Fruit fly (Drosophila melanogaster) whole organism, embryonic: ENCODE measurements around the gene Dif.

Source experiments
- C15 ChIP-seq: fragments of 200-800 bp; sonication (Bioruptor generic); IDR thresholded peaks from 3 replicates; pipeline ENCODE4 v1.3.6; 2022; ENCODE audit warnings: missing biosample characterization, missing genetic modification characterization
- CG10462 ChIP-seq: fragments of 200-800 bp; sonication (Bioruptor generic); optimal IDR thresholded peaks from 2 replicates; lab custom pipeline; 2016; ENCODE audit warnings: missing biosample characterization, missing genetic modification characterization
- CG10959 ChIP-seq: fragments of 200-800 bp; sonication (Bioruptor generic); IDR thresholded peaks from 2 replicates; pipeline ENCODE4 v1.3.6; 2022; ENCODE audit warnings: missing biosample characterization, missing genetic modification characterization
- CG11723 ChIP-seq: fragments of 200-800 bp; sonication (Bioruptor generic); optimal IDR thresholded peaks from 2 replicates; lab custom pipeline; 2017; ENCODE audit warnings: missing biosample characterization, mild to moderate bottlenecking, missing genetic modification characterization
- CG14050 ChIP-seq: fragments of 200-800 bp; sonication (Bioruptor generic); IDR thresholded peaks from 3 replicates; pipeline ENCODE4 v1.3.6; 2022; ENCODE audit warnings: missing biosample characterization, missing genetic modification characterization
- CG1647 ChIP-seq: fragments of 200-800 bp; sonication (Bioruptor generic); optimal IDR thresholded peaks from 3 replicates; lab custom pipeline; 2016; ENCODE audit warnings: missing biosample characterization, missing genetic modification characterization
- CG16815 ChIP-seq: fragments of 200-800 bp; sonication (Bioruptor generic); optimal IDR thresholded peaks from 3 replicates; lab custom pipeline; 2017; ENCODE audit warnings: missing biosample characterization, mild to moderate bottlenecking, missing genetic modification characterization
- CG17361 ChIP-seq: fragments of 200-800 bp; sonication (Bioruptor generic); IDR thresholded peaks from 3 replicates; pipeline ENCODE4 v1.3.6; 2022; ENCODE audit warnings: missing biosample characterization, missing genetic modification characterization
- CG2202 ChIP-seq: fragments of 200-800 bp; sonication (Bioruptor generic); optimal IDR thresholded peaks from 2 replicates; lab custom pipeline; 2018; ENCODE audit warnings: missing biosample characterization, mild to moderate bottlenecking, missing genetic modification characterization
- CG3163 ChIP-seq: fragments of 200-800 bp; sonication (Bioruptor generic); optimal IDR thresholded peaks from 3 replicates; lab custom pipeline; 2016; ENCODE audit warnings: missing biosample characterization, missing genetic modification characterization
- CG32767 ChIP-seq: fragments of 200-800 bp; sonication (Bioruptor generic); IDR thresholded peaks from 2 replicates; pipeline ENCODE4 v1.3.6; 2022; ENCODE audit warnings: missing biosample characterization, missing genetic modification characterization
- CG3838 ChIP-seq: fragments of 200-800 bp; sonication (Bioruptor generic); optimal IDR thresholded peaks from 3 replicates; lab custom pipeline; 2016; ENCODE audit warnings: missing biosample characterization, missing genetic modification characterization
- CG4424 ChIP-seq: fragments of 200-800 bp; sonication (Bioruptor generic); optimal IDR thresholded peaks from 3 replicates; lab custom pipeline; 2016; ENCODE audit warnings: missing biosample characterization, missing genetic modification characterization
- CG4730 ChIP-seq: fragments of 200-800 bp; sonication (Bioruptor generic); IDR thresholded peaks from 2 replicates; pipeline ENCODE4 v1.3.6; 2022; ENCODE audit warnings: missing biosample characterization, missing genetic modification characterization
- CG4854 ChIP-seq: fragments of 200-800 bp; sonication (Bioruptor generic); optimal IDR thresholded peaks from 2 replicates; lab custom pipeline; 2016; ENCODE audit warnings: missing biosample characterization, missing genetic modification characterization, inconsistent platforms
- CG5953 ChIP-seq: fragments of 200-800 bp; sonication (Bioruptor generic); IDR thresholded peaks from 2 replicates; pipeline ENCODE4 v1.3.6; 2022; ENCODE audit warnings: missing biosample characterization, missing genetic modification characterization
- CG6683 ChIP-seq: fragments of 200-800 bp; sonication (Bioruptor generic); optimal IDR thresholded peaks from 2 replicates; lab custom pipeline; 2017; ENCODE audit warnings: missing biosample characterization, mild to moderate bottlenecking, missing genetic modification characterization, missing genetic modification reagents
- CG6791 ChIP-seq: fragments of 200-800 bp; sonication (Bioruptor generic); IDR thresholded peaks from 3 replicates; pipeline ENCODE4 v1.3.6; 2022; ENCODE audit warnings: missing biosample characterization, missing genetic modification characterization; ENCODE audit not compliant: partially characterized antibody
- CG8478 ChIP-seq: fragments of >200 bp; optimal IDR thresholded peaks from 2 replicates; lab custom pipeline; 2018
- Dad ChIP-seq: fragments of 200-800 bp; sonication (Bioruptor generic); optimal IDR thresholded peaks from 3 replicates; lab custom pipeline; 2016; ENCODE audit warnings: missing biosample characterization, missing genetic modification characterization
- Dref ChIP-seq: fragments of 200-800 bp; sonication (Bioruptor generic); IDR thresholded peaks from 2 replicates; pipeline ENCODE4 v1.3.6; 2022; ENCODE audit warnings: missing biosample characterization, missing genetic modification characterization
- Fer1 ChIP-seq: fragments of 200-800 bp; sonication (Bioruptor generic); optimal IDR thresholded peaks from 2 replicates; lab custom pipeline; 2017; ENCODE audit warnings: missing biosample characterization, mild to moderate bottlenecking, missing genetic modification characterization
- Hr3 ChIP-seq: fragments of 200-800 bp; sonication (Bioruptor generic); optimal IDR thresholded peaks from 3 replicates; lab custom pipeline; 2016; ENCODE audit warnings: missing biosample characterization, missing genetic modification characterization
- Med ChIP-seq: fragments of 200-800 bp; sonication (Bioruptor generic); peaks from one replicate; lab custom pipeline; 2016; ENCODE audit warnings: missing biosample characterization, missing genetic modification characterization, mild to moderate bottlenecking, inconsistent platforms, moderate library complexity
- Mes4 ChIP-seq: fragments of 200-800 bp; sonication (Bioruptor generic); optimal IDR thresholded peaks from 2 replicates; lab custom pipeline; 2016; ENCODE audit warnings: missing biosample characterization, missing genetic modification characterization
- Six4 ChIP-seq: fragments of 200-800 bp; sonication (Bioruptor generic); optimal IDR thresholded peaks from 2 replicates; lab custom pipeline; 2016; ENCODE audit warnings: missing biosample characterization, missing genetic modification characterization
- Sry-β ChIP-seq: fragments of 200-800 bp; sonication (Bioruptor generic); optimal IDR thresholded peaks from 2 replicates; lab custom pipeline; 2018; ENCODE audit warnings: missing biosample characterization, mild to moderate bottlenecking, missing genetic modification characterization, moderate library complexity
- Xbp1 ChIP-seq: fragments of 200-800 bp; sonication (Bioruptor generic); optimal IDR thresholded peaks from 3 replicates; lab custom pipeline; 2016; ENCODE audit warnings: missing biosample characterization, mild to moderate bottlenecking, missing genetic modification characterization
- aop ChIP-seq: fragments of 200-800 bp; sonication (Bioruptor generic); IDR thresholded peaks from 2 replicates; pipeline ENCODE4 v1.3.6; 2022; ENCODE audit warnings: missing biosample characterization, missing genetic modification characterization
- cg ChIP-seq: fragments of 200-800 bp; sonication (Bioruptor generic); optimal IDR thresholded peaks from 3 replicates; lab custom pipeline; 2019; ENCODE audit warnings: missing biosample characterization, mild to moderate bottlenecking, missing genetic modification characterization, moderate library complexity
- ci ChIP-seq: fragments of 200-800 bp; sonication (Bioruptor generic); IDR thresholded peaks from 3 replicates; pipeline ENCODE4 v1.3.6; 2022; ENCODE audit warnings: missing biosample characterization, missing genetic modification characterization
- corto ChIP-seq: fragments of 200-800 bp; sonication (Bioruptor generic); optimal IDR thresholded peaks from 2 replicates; lab custom pipeline; 2016; ENCODE audit warnings: missing biosample characterization, mild to moderate bottlenecking, missing genetic modification characterization, moderate library complexity
- crol ChIP-seq: fragments of 200-800 bp; sonication (Bioruptor generic); IDR thresholded peaks from 2 replicates; pipeline ENCODE4 v1.3.6; 2022; ENCODE audit warnings: missing biosample characterization, missing genetic modification characterization
- dan ChIP-seq: fragments of 200-800 bp; sonication (Bioruptor generic); IDR thresholded peaks from 2 replicates; pipeline ENCODE4 v1.3.6; 2022; ENCODE audit warnings: missing biosample characterization, missing genetic modification characterization
- danr ChIP-seq: fragments of 200-800 bp; sonication (Bioruptor generic); IDR thresholded peaks from 2 replicates; pipeline ENCODE4 v1.3.6; 2022; ENCODE audit warnings: missing biosample characterization, missing genetic modification characterization
- dati ChIP-seq: fragments of 200-800 bp; sonication (Bioruptor generic); IDR thresholded peaks from 2 replicates; pipeline ENCODE4 v1.3.6; 2022; ENCODE audit warnings: missing biosample characterization, missing genetic modification characterization
- emc ChIP-seq: fragments of 200-800 bp; sonication (Bioruptor generic); optimal IDR thresholded peaks from 2 replicates; lab custom pipeline; 2016; ENCODE audit warnings: missing biosample characterization, missing genetic modification characterization
- fd102C ChIP-seq: fragments of 200-800 bp; sonication (Bioruptor generic); optimal IDR thresholded peaks from 2 replicates; lab custom pipeline; 2018; ENCODE audit warnings: missing biosample characterization, mild to moderate bottlenecking, missing genetic modification characterization, moderate library complexity
- ftz-f1 ChIP-seq: fragments of 200-800 bp; sonication (Bioruptor generic); optimal IDR thresholded peaks from 2 replicates; lab custom pipeline; 2016; ENCODE audit warnings: missing biosample characterization, missing genetic modification characterization
- gsb-n ChIP-seq: fragments of 200-800 bp; sonication (Bioruptor generic); optimal IDR thresholded peaks from 3 replicates; lab custom pipeline; 2018; ENCODE audit warnings: missing biosample characterization, mild to moderate bottlenecking, missing genetic modification characterization
- inv ChIP-seq: fragments of 200-800 bp; sonication (Bioruptor generic); IDR thresholded peaks from 2 replicates; pipeline ENCODE4 v1.3.6; 2022; ENCODE audit warnings: missing biosample characterization, missing genetic modification characterization; ENCODE audit not compliant: partially characterized antibody
- jing ChIP-seq: fragments of 200-800 bp; sonication (Bioruptor generic); optimal IDR thresholded peaks from 2 replicates; lab custom pipeline; 2018; ENCODE audit warnings: missing biosample characterization, mild to moderate bottlenecking, missing genetic modification characterization
- knrl ChIP-seq: fragments of 200-800 bp; sonication (Bioruptor generic); IDR thresholded peaks from 3 replicates; pipeline ENCODE4 v1.3.6; 2022; ENCODE audit warnings: missing biosample characterization, missing genetic modification characterization; ENCODE audit not compliant: partially characterized antibody
- pb ChIP-seq: fragments of 200-800 bp; sonication (Bioruptor generic); optimal IDR thresholded peaks from 3 replicates; lab custom pipeline; 2016; ENCODE audit warnings: missing biosample characterization, missing genetic modification characterization
- sens-2 ChIP-seq: fragments of 200-800 bp; sonication (Bioruptor generic); IDR thresholded peaks from 2 replicates; pipeline ENCODE4 v1.3.6; 2022; ENCODE audit warnings: missing biosample characterization, missing genetic modification characterization
- sima ChIP-seq: fragments of 200-800 bp; sonication (Bioruptor generic); optimal IDR thresholded peaks from 2 replicates; lab custom pipeline; 2016; ENCODE audit warnings: missing biosample characterization, missing genetic modification characterization
- tll ChIP-seq, 2 experiments: fragments of 200-800 bp in 1 of 2; fragments of >200 bp in 1 of 2; sonication (Bioruptor generic) in 1 of 2; optimal IDR thresholded peaks; 2 replicates each; lab custom pipeline; 2017 to 2019; ENCODE audit warnings: missing biosample characterization in 2 of 2, missing genetic modification characterization in 2 of 2, mild to moderate bottlenecking in 1 of 2, moderate library complexity in 1 of 2
- tna ChIP-seq: fragments of 200-800 bp; sonication (Bioruptor generic); IDR thresholded peaks from 2 replicates; pipeline ENCODE4 v1.3.6; 2022; ENCODE audit warnings: missing biosample characterization, missing genetic modification characterization; ENCODE audit not compliant: partially characterized antibody
- zf30C ChIP-seq: fragments of 200-800 bp; sonication (Bioruptor generic); optimal IDR thresholded peaks from 3 replicates; lab custom pipeline; 2018; ENCODE audit warnings: missing biosample characterization, mild to moderate bottlenecking, missing genetic modification characterization
- zfh2 ChIP-seq: fragments of 200-800 bp; sonication (Bioruptor generic); optimal IDR thresholded peaks from 2 replicates; lab custom pipeline; 2016; ENCODE audit warnings: missing biosample characterization, missing genetic modification characterization

Gene Dif

dm6 chr2L:17450505-17451415 lies 17.8 kb upstream of the Dif start (continued):
- TF ChIP-seq dan (GFP tag; lab: Robert Waterston, UW): no peak
- peak; percentile 88 for TF ChIP-seq Med (GFP tag; lab: Kevin White, UChicago)
- TF ChIP-seq inv (GFP tag; lab: Robert Waterston, UW): no peak
- TF ChIP-seq CG14050 (GFP tag; lab: Robert Waterston, UW): peak; percentile 49; the same call in 2 of the 3 replicates
- peak; percentile 58 for TF ChIP-seq Fer1
- TF ChIP-seq sens-2: no peak
- TF ChIP-seq CG6791: no peak
- no peak for TF ChIP-seq CG1647 (GFP tag; lab: Kevin White, UChicago)
- no peak for TF ChIP-seq C15 (GFP tag; lab: Robert Waterston, UW)
- TF ChIP-seq CG8478 (lab: Kevin White, UChicago): no peak
- TF ChIP-seq tna (GFP tag; lab: Robert Waterston, UW): no peak
- no peak for TF ChIP-seq CG32767
- peak; percentile 11 for TF ChIP-seq CG10462 (GFP tag; lab: Kevin White, UChicago)
- no peak for TF ChIP-seq CG4730
- TF ChIP-seq CG2202: no peak
- TF ChIP-seq Dad (GFP tag; lab: Kevin White, UChicago): no peak
- no peak for TF ChIP-seq ftz-f1 (GFP tag; lab: Kevin White, UChicago)
- no peak for TF ChIP-seq emc (GFP tag; lab: Kevin White, UChicago)
- TF ChIP-seq cg (GFP tag; lab: Kevin White, UChicago): no peak
- TF ChIP-seq tll (GFP tag; optimal IDR thresholded peaks at IDR 0.05; lab: Kevin White, UChicago): no peak
- TF ChIP-seq zfh2 (GFP tag; lab: Kevin White, UChicago): no peak
- peak; percentile 51 for TF ChIP-seq CG4424 (GFP tag; lab: Kevin White, UChicago)
- TF ChIP-seq CG3838 (GFP tag; lab: Kevin White, UChicago): no peak
- no peak for TF ChIP-seq corto
- no peak for TF ChIP-seq knrl (GFP tag; lab: Robert Waterston, UW)
- peak; percentile 17 for TF ChIP-seq Six4
- peak; percentile 20 for TF ChIP-seq CG11723 (GFP tag; lab: Kevin White, UChicago)
- no peak for TF ChIP-seq CG3163 (GFP tag; lab: Kevin White, UChicago)
- no peak for TF ChIP-seq jing (GFP tag; lab: Kevin White, UChicago)
- TF ChIP-seq pb (GFP tag; lab: Kevin White, UChicago): no peak
- no peak for TF ChIP-seq Mes4 (GFP tag; lab: Kevin White, UChicago)
- 0 out of 2 replicates have a peak, but pooled peaks have one; percentile 46 for TF ChIP-seq CG5953 (GFP tag; lab: Robert Waterston, UW)
- TF ChIP-seq CG10959 (GFP tag; lab: Robert Waterston, UW): no peak
- TF ChIP-seq ci (GFP tag; lab: Robert Waterston, UW): peak; percentile 60; the same call in 1 of the 3 replicates
- TF ChIP-seq sima: no peak
- no peak for TF ChIP-seq Dref (GFP tag; lab: Robert Waterston, UW)
- TF ChIP-seq CG6683: peak; percentile 24
- no peak for TF ChIP-seq CG16815 (GFP tag; lab: Kevin White, UChicago)
- TF ChIP-seq CG4854 (GFP tag; lab: Kevin White, UChicago): peak; percentile 21
- TF ChIP-seq Xbp1 (GFP tag; lab: Kevin White, UChicago): peak; percentile 65
- TF ChIP-seq Hr3 (GFP tag; lab: Kevin White, UChicago): peak; percentile 40
- peak; percentile 65; the same call in 2 of the 3 replicates for TF ChIP-seq CG17361
- TF ChIP-seq gsb-n (tag; lab: Kevin White, UChicago): no peak
- TF ChIP-seq aop (GFP tag; lab: Robert Waterston, UW): no peak
- TF ChIP-seq dati (GFP tag; lab: Robert Waterston, UW): no peak
- TF ChIP-seq Sry-β (GFP tag; lab: Kevin White, UChicago): no peak
- TF ChIP-seq crol (GFP tag; lab: Robert Waterston, UW): no peak
- no peak for TF ChIP-seq danr
- no peak for TF ChIP-seq fd102C (GFP tag; lab: Kevin White, UChicago)
- peak; percentile 69 for TF ChIP-seq zf30C (GFP tag; lab: Kevin White, UChicago)
